Worm (Caenorhabditis elegans) whole organism, L4 larva: ENCODE measurements around the gene anp-1.

Experiments
- fos-1 ChIP-seq: fragments of 150-350 bp; optimal IDR thresholded peaks from 2 replicates; lab custom pipeline; 2014; ENCODE audit warnings: missing biosample characterization, missing genetic modification characterization
- jun-1 ChIP-seq: fragments of 150-350 bp; optimal IDR thresholded peaks from 2 replicates; lab custom pipeline; 2014; ENCODE audit warnings: missing biosample characterization, missing genetic modification reagents, missing genetic modification characterization
- lin-13 ChIP-seq: fragments of 150-350 bp; optimal IDR thresholded peaks from 2 replicates; lab custom pipeline; 2014; ENCODE audit warnings: missing biosample characterization, missing genetic modification reagents, missing genetic modification characterization
- lin-38 ChIP-seq: fragments of 200-800 bp; sonication (Bioruptor generic); IDR thresholded peaks from 2 replicates; pipeline ENCODE4 v1.3.6; 2022; ENCODE audit warnings: missing genetic modification reagents, missing genetic modification characterization, missing compliant biosample characterization
- lin-39 ChIP-seq: fragments of 150-350 bp; optimal IDR thresholded peaks from 2 replicates; lab custom pipeline; 2014; ENCODE audit warnings: missing biosample characterization, missing genetic modification reagents, missing genetic modification characterization
- lir-3 ChIP-seq: sonication (generic microtip); optimal IDR thresholded peaks from 2 replicates; lab custom pipeline; 2016; ENCODE audit warnings: mild to moderate bottlenecking, missing genetic modification characterization, missing compliant biosample characterization
- nhr-25 ChIP-seq: sonication (generic microtip); optimal IDR thresholded peaks from 2 replicates; lab custom pipeline; 2017; ENCODE audit warnings: missing genetic modification characterization, mild to moderate bottlenecking, missing compliant biosample characterization, antibody characterized with exemption, moderate library complexity, borderline replicate concordance; ENCODE audit not compliant: insufficient read depth
- nhr-42 ChIP-seq: fragments of 200-800 bp; sonication (Bioruptor generic); IDR thresholded peaks from 2 replicates; pipeline ENCODE4 v1.3.6; 2022; ENCODE audit warnings: missing genetic modification characterization, missing compliant biosample characterization
- skn-1 ChIP-seq: fragments of 150-350 bp; optimal IDR thresholded peaks from 2 replicates; lab custom pipeline; 2014; ENCODE audit warnings: missing biosample characterization, missing genetic modification characterization
- snpc-1.2 ChIP-seq: fragments of 200-800 bp; sonication (Bioruptor generic); IDR thresholded peaks from 2 replicates; pipeline ENCODE4 v1.3.6; 2022; ENCODE audit warnings: missing genetic modification reagents, missing genetic modification characterization, missing compliant biosample characterization
- snpc-4 ChIP-seq: fragments of 150-350 bp; optimal IDR thresholded peaks from 2 replicates; lab custom pipeline; 2014; ENCODE audit warnings: missing biosample characterization, missing genetic modification characterization
- zip-2 ChIP-seq: fragments of 150-350 bp; optimal IDR thresholded peaks from 2 replicates; lab custom pipeline; 2014; ENCODE audit warnings: missing biosample characterization, missing genetic modification characterization

DNA sequence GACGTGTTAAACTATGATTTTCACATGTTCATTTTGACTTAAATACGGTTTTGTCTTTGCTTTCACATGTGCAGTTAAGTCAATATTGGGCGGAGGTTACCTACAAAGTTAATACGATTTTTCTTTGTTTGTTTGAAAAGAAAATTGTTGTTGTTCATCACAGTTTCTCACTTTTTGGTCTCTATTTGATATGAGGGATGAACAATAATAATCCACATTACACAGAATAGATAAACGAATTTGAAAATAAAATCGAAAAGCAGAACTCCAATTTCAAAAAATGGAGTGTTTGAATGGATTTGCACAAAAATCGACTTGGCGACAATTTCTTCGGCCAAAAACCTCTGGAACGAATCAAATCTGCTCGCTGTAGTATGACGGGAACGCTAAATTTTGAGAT lies 47.5 kb downstream of the anp-1 start, which contains the start of gene ttr-29:
- TF ChIP-seq lir-3 (tag; lab: Kevin White, UChicago) = no peak
- TF ChIP-seq jun-1 (tag; lab: Kevin White, UChicago) = no peak
- TF ChIP-seq zip-2 (tag; lab: Kevin White, UChicago) = no peak
- no peak for TF ChIP-seq lin-13 (GFP tag; lab: Kevin White, UChicago)
- no peak for TF ChIP-seq lin-38 (GFP tag; lab: Robert Waterston, UW)
- no peak for TF ChIP-seq snpc-1.2 (GFP tag; lab: Robert Waterston, UW)
- no peak for TF ChIP-seq fos-1 (tag; lab: Kevin White, UChicago)
- TF ChIP-seq skn-1 = no peak
- TF ChIP-seq snpc-4 (tag; lab: Kevin White, UChicago) = no peak
- no peak for TF ChIP-seq lin-39 (tag; lab: Kevin White, UChicago)
- no peak for TF ChIP-seq nhr-42 (GFP tag; lab: Robert Waterston, UW)
- no peak for TF ChIP-seq nhr-25 (tag; lab: Kevin White, UChicago)
